Worm (Caenorhabditis elegans) whole organism, young adult: ENCODE measurements around the gene T07C4.3.

ENCODE experiments used
- B0336.3 ChIP-seq: fragments of 200-800 bp; sonication (Bioruptor generic); IDR thresholded peaks from 2 replicates; pipeline ENCODE4 v1.3.6; 2022; ENCODE audit warnings: missing genetic modification characterization, missing compliant biosample characterization
- D2030.7 ChIP-seq: fragments of 200-800 bp; sonication (Bioruptor generic); IDR thresholded peaks from 2 replicates; pipeline ENCODE4 v1.3.6; 2022; ENCODE audit warnings: missing genetic modification reagents, missing genetic modification characterization, missing compliant biosample characterization
- F10E7.11 ChIP-seq: sonication (generic microtip); optimal IDR thresholded peaks from 2 replicates; lab custom pipeline; 2017; ENCODE audit warnings: mild to moderate bottlenecking, missing genetic modification characterization, moderate library complexity, missing compliant biosample characterization
- F22D6.2 ChIP-seq: sonication (generic microtip); optimal IDR thresholded peaks from 2 replicates; lab custom pipeline; 2016; ENCODE audit warnings: mild to moderate bottlenecking, missing genetic modification characterization, missing compliant biosample characterization
- F33H1.4 ChIP-seq: fragments of 200-800 bp; sonication (Bioruptor generic); IDR thresholded peaks from 2 replicates; pipeline ENCODE4 v1.3.6; 2022; ENCODE audit warnings: missing genetic modification reagents, missing genetic modification characterization, missing compliant biosample characterization
- Y53F4B.3 ChIP-seq: fragments of 200-800 bp; sonication (Bioruptor generic); IDR thresholded peaks from 2 replicates; pipeline ENCODE4 v1.3.6; 2022; ENCODE audit warnings: missing genetic modification reagents, missing genetic modification characterization, missing compliant biosample characterization
- attf-5 ChIP-seq: fragments of 200-800 bp; sonication (Bioruptor generic); optimal IDR thresholded peaks from 2 replicates; lab custom pipeline; 2018; ENCODE audit warnings: mild to moderate bottlenecking, missing genetic modification characterization, missing compliant biosample characterization
- cebp-1 ChIP-seq, 2 experiments: fragments of 200-800 bp in 1 of 2; sonication (Bioruptor generic) in 1 of 2; sonication (generic microtip) in 1 of 2; IDR thresholded peaks in 1 of 2; optimal IDR thresholded peaks in 1 of 2; 2 replicates each; pipeline versions ENCODE4 v1.3.6 to Lab custom; 2017 to 2022; ENCODE audit warnings: missing compliant biosample characterization in 2 of 2, missing genetic modification characterization in 2 of 2, mild to moderate bottlenecking in 1 of 2, missing genetic modification reagents in 1 of 2, moderate library complexity in 1 of 2
- cebp-2 ChIP-seq: fragments of 200-800 bp; sonication (Bioruptor generic); IDR thresholded peaks from 2 replicates; pipeline ENCODE4 v1.3.6; 2022; ENCODE audit warnings: missing genetic modification characterization, missing compliant biosample characterization
- ceh-100 ChIP-seq: fragments of 200-800 bp; sonication (Bioruptor generic); IDR thresholded peaks from 2 replicates; pipeline ENCODE4 v1.3.6; 2022; ENCODE audit warnings: missing genetic modification reagents, missing genetic modification characterization, missing compliant biosample characterization
- ceh-91 ChIP-seq: fragments of 200-800 bp; sonication (Bioruptor generic); IDR thresholded peaks from 2 replicates; pipeline ENCODE4 v1.3.6; 2022; ENCODE audit warnings: missing genetic modification reagents, missing genetic modification characterization, missing compliant biosample characterization
- chd-7 ChIP-seq: sonication (generic microtip); optimal IDR thresholded peaks from 2 replicates; lab custom pipeline; 2016; ENCODE audit warnings: mild to moderate bottlenecking, missing genetic modification characterization, moderate library complexity, missing compliant biosample characterization
- egrh-3 ChIP-seq: fragments of 200-800 bp; sonication (Bioruptor generic); IDR thresholded peaks from 2 replicates; pipeline ENCODE4 v1.3.6; 2022; ENCODE audit warnings: missing genetic modification reagents, missing genetic modification characterization, missing compliant biosample characterization
- ets-4 ChIP-seq: fragments of 200-800 bp; sonication (Bioruptor generic); optimal IDR thresholded peaks from 2 replicates; lab custom pipeline; 2018; ENCODE audit warnings: mild to moderate bottlenecking, missing genetic modification characterization, missing compliant biosample characterization
- gei-17 ChIP-seq: fragments of 200-800 bp; sonication (Bioruptor generic); optimal IDR thresholded peaks from 2 replicates; lab custom pipeline; 2018; ENCODE audit warnings: mild to moderate bottlenecking, missing genetic modification characterization, missing compliant biosample characterization
- hlh-26 ChIP-seq: fragments of 200-800 bp; sonication (Bioruptor generic); conservative IDR thresholded peaks from 2 replicates; pipeline ENCODE4 v1.3.6; 2022; ENCODE audit warnings: missing genetic modification reagents, missing genetic modification characterization, missing compliant biosample characterization
- hsf-1 ChIP-seq: fragments of 200-800 bp; sonication (Bioruptor generic); IDR thresholded peaks from 2 replicates; pipeline ENCODE4 v1.3.6; 2022; ENCODE audit warnings: missing genetic modification reagents, missing genetic modification characterization, missing compliant biosample characterization
- lag-1 ChIP-seq: fragments of 200-800 bp; sonication (Bioruptor generic); IDR thresholded peaks from 2 replicates; pipeline ENCODE4 v1.3.6; 2022; ENCODE audit warnings: missing genetic modification reagents, missing genetic modification characterization, missing compliant biosample characterization
- lin-26 ChIP-seq: fragments of 200-800 bp; sonication (Bioruptor generic); IDR thresholded peaks from 2 replicates; pipeline ENCODE4 v1.3.6; 2022; ENCODE audit warnings: missing genetic modification reagents, missing genetic modification characterization, missing compliant biosample characterization
- lin-35 ChIP-seq, 3 experiments: fragments of 150-350 bp in 2 of 3; sonication (generic microtip) in 1 of 3; optimal IDR thresholded peaks; 2 replicates each; lab custom pipeline; 2014 to 2018; ENCODE audit warnings: missing biosample characterization in 3 of 3, missing genetic modification characterization in 3 of 3, missing genetic modification reagents in 3 of 3
- lsl-1 ChIP-seq: fragments of 200-800 bp; sonication (Bioruptor generic); optimal IDR thresholded peaks from 2 replicates; lab custom pipeline; 2018; ENCODE audit warnings: mild to moderate bottlenecking, missing genetic modification characterization, moderate library complexity, missing compliant biosample characterization
- madf-6 ChIP-seq: fragments of 200-800 bp; sonication (Bioruptor generic); IDR thresholded peaks from 2 replicates; pipeline ENCODE4 v1.3.6; 2022; ENCODE audit warnings: missing genetic modification reagents, missing genetic modification characterization, missing compliant biosample characterization
- madf-8 ChIP-seq: fragments of 200-800 bp; sonication (Bioruptor generic); conservative IDR thresholded peaks from 2 replicates; pipeline ENCODE4 v1.3.6; 2022; ENCODE audit warnings: missing genetic modification reagents, missing genetic modification characterization, missing compliant biosample characterization
- nfya-2 ChIP-seq: fragments of 200-800 bp; sonication (Bioruptor generic); IDR thresholded peaks from 2 replicates; pipeline ENCODE4 v1.3.6; 2022; ENCODE audit warnings: missing genetic modification reagents, missing genetic modification characterization, missing compliant biosample characterization
- nfyb-1 ChIP-seq: fragments of 200-800 bp; sonication (Bioruptor generic); IDR thresholded peaks from 2 replicates; pipeline ENCODE4 v1.3.6; 2022; ENCODE audit warnings: missing genetic modification reagents, missing genetic modification characterization, missing compliant biosample characterization
- nhr-120 ChIP-seq: fragments of 200-800 bp; sonication (Bioruptor generic); IDR thresholded peaks from 2 replicates; pipeline ENCODE4 v1.3.6; 2022; ENCODE audit warnings: missing genetic modification characterization, missing compliant biosample characterization
- nhr-27 ChIP-seq: fragments of 200-800 bp; sonication (Bioruptor generic); optimal IDR thresholded peaks from 2 replicates; lab custom pipeline; 2018; ENCODE audit warnings: mild to moderate bottlenecking, missing genetic modification characterization, moderate library complexity, missing compliant biosample characterization
- nhr-80 ChIP-seq: sonication (generic microtip); optimal IDR thresholded peaks from 2 replicates; lab custom pipeline; 2016; ENCODE audit warnings: missing genetic modification characterization, missing compliant biosample characterization
- pha-4 ChIP-seq: fragments of 150-350 bp; sonication (generic microtip); optimal IDR thresholded peaks from 2 replicates; lab custom pipeline; 2014; ENCODE audit warnings: missing biosample characterization, missing genetic modification reagents, missing genetic modification characterization
- sea-2 ChIP-seq: fragments of 200-800 bp; sonication (Bioruptor generic); IDR thresholded peaks from 2 replicates; pipeline ENCODE4 v1.3.6; 2022; ENCODE audit warnings: missing genetic modification characterization, missing compliant biosample characterization
- snpc-1.3 ChIP-seq: sonication (generic microtip); optimal IDR thresholded peaks from 2 replicates; lab custom pipeline; 2017; ENCODE audit warnings: missing genetic modification characterization, mild to moderate bottlenecking, missing compliant biosample characterization, antibody characterized with exemption, moderate library complexity, missing genotype, missing genetic modification reagents; ENCODE audit not compliant: insufficient read depth
- snpc-4 ChIP-seq, 5 experiments: fragments of 150-350 bp in 1 of 5; sonication (generic microtip) in 4 of 5; optimal IDR thresholded peaks; 2 replicates each; lab custom pipeline; 2014 to 2018; ENCODE audit warnings: missing genetic modification characterization in 5 of 5, missing biosample characterization in 3 of 5, antibody characterized with exemption in 2 of 5, mild to moderate bottlenecking in 2 of 5, missing compliant biosample characterization in 2 of 5, missing genotype in 2 of 5, moderate library complexity in 2 of 5, missing genetic modification reagents in 1 of 5
- somi-1 ChIP-seq: fragments of 200-800 bp; sonication (Bioruptor generic); optimal IDR thresholded peaks from 2 replicates; lab custom pipeline; 2018; ENCODE audit warnings: mild to moderate bottlenecking, missing genetic modification characterization, missing compliant biosample characterization
- tbx-9 ChIP-seq: sonication (generic microtip); optimal IDR thresholded peaks from 2 replicates; lab custom pipeline; 2016; ENCODE audit warnings: borderline replicate concordance, missing genetic modification characterization, inconsistent platforms, missing compliant biosample characterization
- unc-62 ChIP-seq: fragments of 150-350 bp; optimal IDR thresholded peaks from 2 replicates; lab custom pipeline; 2014; ENCODE audit warnings: missing biosample characterization, missing genetic modification reagents, missing genetic modification characterization
- xnd-1 ChIP-seq: sonication (generic microtip); optimal IDR thresholded peaks from 2 replicates; lab custom pipeline; 2016; ENCODE audit warnings: missing genotype, missing genetic modification reagents, missing genetic modification characterization, missing compliant biosample characterization
- zfh-2 ChIP-seq: fragments of 200-800 bp; sonication (Bioruptor generic); conservative IDR thresholded peaks from 2 replicates; pipeline ENCODE4 v1.3.6; 2022; ENCODE audit warnings: missing genetic modification reagents, missing genetic modification characterization, missing compliant biosample characterization
- ztf-18 ChIP-seq: sonication (generic microtip); optimal IDR thresholded peaks from 2 replicates; lab custom pipeline; 2016; ENCODE audit warnings: missing genotype, mild to moderate bottlenecking, missing genetic modification characterization, missing compliant biosample characterization

The T07C4.3 gene

ce11 chrIII:10330372-10331062, 21.4 kb upstream of the T07C4.3 start, which contains the start of gene nex-2:
Gene nex-2, minus strand, starts transcription at chrIII:10330422.
- TF ChIP-seq F33H1.4 (peak; percentile 67), B0336.3 (GFP tag; lab: Robert Waterston, UW) (no peak), madf-8 (GFP tag; lab: Robert Waterston, UW) (peak; percentile 83), pha-4 (tag; lab: Kevin White, UChicago) (no peak), nfya-2 (GFP tag; lab: Robert Waterston, UW) (no peak), madf-6 (peak; percentile 89), lsl-1 (GFP tag; lab: Kevin White, UChicago) (peak; percentile 90), D2030.7 (GFP tag; lab: Robert Waterston, UW) (0 out of 2 replicates have a peak, but pooled peaks have one; percentile 36), egrh-3 (GFP tag; lab: Robert Waterston, UW) (no peak), ztf-18 (tag; lab: Kevin White, UChicago) (peak; percentile 0), gei-17 (no peak), F22D6.2 (tag; lab: Kevin White, UChicago) (no peak), xnd-1 (peak; percentile 71), zfh-2 (GFP tag; lab: Robert Waterston, UW) (no peak)

- TF ChIP-seq chd-7 (no peak), B0336.3 (GFP tag; lab: Robert Waterston, UW) (0 out of 2 replicates have a peak, but pooled peaks have one; percentile 29), Y53F4B.3 (GFP tag; lab: Robert Waterston, UW) (no peak), snpc-1.3 (tag; lab: Kevin White, UChicago) (no peak), cebp-1 (GFP tag; IDR thresholded peaks at IDR 0.05; lab: Robert Waterston, UW) (peak; percentile 64; the same call in 1 of the 2 replicates), cebp-1 (tag; optimal IDR thresholded peaks at IDR 0.05; lab: Kevin White, UChicago) (peak; percentile 94), nhr-80 (tag; lab: Kevin White, UChicago) (no peak), cebp-2 (no peak), hlh-26 (GFP tag; lab: Robert Waterston, UW) (no peak), lin-35 (GFP tag; optimal IDR thresholded peaks at IDR 0.05; lab: Kevin White, UChicago) (peak in 1 of 3 experiments; percentile 11), hsf-1 (GFP tag; lab: Robert Waterston, UW) (peak; percentile 70; the same call in 1 of the 2 replicates), nfyb-1 (0 out of 2 replicates have a peak, but pooled peaks have one; percentile 37), madf-8 (GFP tag; lab: Robert Waterston, UW) (no peak), xnd-1 (no peak), lsl-1 (GFP tag; lab: Kevin White, UChicago) (no peak), snpc-4 (GFP tag; optimal IDR thresholded peaks at IDR 0.05; lab: Kevin White, UChicago) (no peak), snpc-4 (tag; optimal IDR thresholded peaks at IDR 0.05; lab: Kevin White, UChicago) (no peak), unc-62 (GFP tag; lab: Kevin White, UChicago) (no peak), nhr-120 (GFP tag; lab: Robert Waterston, UW) (no peak), sea-2 (GFP tag; lab: Robert Waterston, UW) (no peak), F10E7.11 (no peak), tbx-9 (peak; percentile 56), ets-4 (no peak), lag-1 (GFP tag; lab: Robert Waterston, UW) (no peak), ceh-100 (no peak), attf-5 (GFP tag; lab: Kevin White, UChicago) (peak; percentile 6), nhr-27 (tag; lab: Kevin White, UChicago) (no peak), ceh-91 (GFP tag; lab: Robert Waterston, UW) (no peak), lin-26 (GFP tag; lab: Robert Waterston, UW) (no peak), egrh-3 (GFP tag; lab: Robert Waterston, UW) (no peak), somi-1 (GFP tag; lab: Kevin White, UChicago) (no peak)
Observed at ce11 chrIII:10331232-10331631, 20.7 kb upstream of the T07C4.3 start.
